Fruit fly (Drosophila melanogaster) whole organism, prepupa: ENCODE results near the gene Snx27.

ENCODE experiments used
- Blimp-1 ChIP-seq: fragments of 200-800 bp; sonication (Bioruptor generic); optimal IDR thresholded peaks from 3 replicates; lab custom pipeline; 2017; ENCODE audit warnings: missing biosample characterization, missing genetic modification characterization, mild to moderate bottlenecking, moderate library complexity, missing genetic modification reagents
- CG10631 ChIP-seq: fragments of 200-800 bp; sonication (Bioruptor generic); optimal IDR thresholded peaks from 2 replicates; lab custom pipeline; 2016; ENCODE audit warnings: missing biosample characterization, missing genetic modification characterization
- CG11294 ChIP-seq: fragments of 200-800 bp; sonication (Bioruptor generic); IDR thresholded peaks from 2 replicates; pipeline ENCODE4 v1.3.6; 2022; ENCODE audit warnings: missing biosample characterization, missing genetic modification characterization
- CG11762 ChIP-seq: fragments of 200-800 bp; sonication (Bioruptor generic); optimal IDR thresholded peaks from 3 replicates; lab custom pipeline; 2016; ENCODE audit warnings: missing biosample characterization, missing genetic modification characterization; ENCODE audit not compliant: insufficient read depth
- CG15336 ChIP-seq: fragments of 200-800 bp; sonication (Bioruptor generic); IDR thresholded peaks from 2 replicates; pipeline ENCODE4 v1.3.6; 2022; ENCODE audit warnings: missing biosample characterization, missing genetic modification characterization
- CG1621 ChIP-seq: fragments of 200-800 bp; sonication (Bioruptor generic); optimal IDR thresholded peaks from 3 replicates; lab custom pipeline; 2018; ENCODE audit warnings: missing biosample characterization, mild to moderate bottlenecking, missing genetic modification characterization
- CG16779 ChIP-seq: fragments of 200-800 bp; sonication (Bioruptor generic); optimal IDR thresholded peaks from 3 replicates; lab custom pipeline; 2017; ENCODE audit warnings: missing biosample characterization, mild to moderate bottlenecking, missing genetic modification characterization
- CG31627 ChIP-seq: fragments of 200-800 bp; sonication (Bioruptor generic); optimal IDR thresholded peaks from 3 replicates; lab custom pipeline; 2016; ENCODE audit warnings: missing biosample characterization, missing genetic modification characterization
- CG34406 ChIP-seq: fragments of 200-800 bp; sonication (Bioruptor generic); optimal IDR thresholded peaks from 3 replicates; lab custom pipeline; 2016; ENCODE audit warnings: missing biosample characterization, missing genetic modification characterization
- CG3919 ChIP-seq: fragments of 200-800 bp; sonication (Bioruptor generic); optimal IDR thresholded peaks from 3 replicates; lab custom pipeline; 2016; ENCODE audit warnings: missing biosample characterization, missing genetic modification characterization
- CG4318 ChIP-seq: fragments of 200-800 bp; sonication (Bioruptor generic); optimal IDR thresholded peaks from 3 replicates; lab custom pipeline; 2017; ENCODE audit warnings: missing biosample characterization, mild to moderate bottlenecking, missing genetic modification characterization
- CG6163 ChIP-seq: fragments of 200-800 bp; sonication (Bioruptor generic); IDR thresholded peaks from 3 replicates; pipeline ENCODE4 v1.3.6; 2022; ENCODE audit warnings: missing biosample characterization, missing genetic modification characterization
- CG6276 ChIP-seq: fragments of 200-800 bp; sonication (Bioruptor generic); optimal IDR thresholded peaks from 2 replicates; lab custom pipeline; 2017; ENCODE audit warnings: missing biosample characterization, mild to moderate bottlenecking, missing genetic modification characterization
- CG6792 ChIP-seq: fragments of 200-800 bp; sonication (Bioruptor generic); optimal IDR thresholded peaks from 3 replicates; lab custom pipeline; 2016; ENCODE audit warnings: missing biosample characterization, missing genetic modification characterization
- CG6854 ChIP-seq: fragments of 200-800 bp; sonication (Bioruptor generic); optimal IDR thresholded peaks from 2 replicates; lab custom pipeline; 2017; ENCODE audit warnings: missing biosample characterization, mild to moderate bottlenecking, missing genetic modification characterization
- CG7368 ChIP-seq: fragments of 200-800 bp; sonication (Bioruptor generic); optimal IDR thresholded peaks from 3 replicates; lab custom pipeline; 2016; ENCODE audit warnings: missing biosample characterization, missing genetic modification characterization
- CG8119 ChIP-seq: fragments of 200-800 bp; sonication (Bioruptor generic); IDR thresholded peaks from 3 replicates; pipeline ENCODE4 v1.3.6; 2022; ENCODE audit warnings: missing biosample characterization, missing genetic modification characterization
- CG8319 ChIP-seq: fragments of 200-800 bp; sonication (Bioruptor generic); optimal IDR thresholded peaks from 3 replicates; lab custom pipeline; 2016; ENCODE audit warnings: missing biosample characterization, missing genetic modification characterization
- CG8632 ChIP-seq: fragments of 200-800 bp; sonication (Bioruptor generic); optimal IDR thresholded peaks from 3 replicates; lab custom pipeline; 2016; ENCODE audit warnings: missing biosample characterization, missing genetic modification characterization
- Eip75B ChIP-seq: fragments of 200-800 bp; sonication (Bioruptor generic); optimal IDR thresholded peaks from 3 replicates; lab custom pipeline; 2016; ENCODE audit warnings: missing biosample characterization, missing genetic modification characterization
- Eip78C ChIP-seq: fragments of 200-800 bp; sonication (Bioruptor generic); peaks from one replicate; lab custom pipeline; 2016; ENCODE audit warnings: missing biosample characterization, missing genetic modification characterization
- Eip93F ChIP-seq: fragments of 200-800 bp; sonication (Bioruptor generic); optimal IDR thresholded peaks from 2 replicates; lab custom pipeline; 2016; ENCODE audit warnings: missing biosample characterization, mild to moderate bottlenecking, missing genetic modification characterization
- Ets21C ChIP-seq: fragments of 200-800 bp; sonication (Bioruptor generic); optimal IDR thresholded peaks from 3 replicates; lab custom pipeline; 2016; ENCODE audit warnings: missing biosample characterization, missing genetic modification characterization
- Ets96B ChIP-seq: fragments of 200-800 bp; optimal IDR thresholded peaks from 2 replicates; lab custom pipeline; 2019; ENCODE audit warnings: missing biosample characterization, mild to moderate bottlenecking, missing genetic modification characterization, moderate library complexity
- Gug ChIP-seq: fragments of 200-800 bp; sonication (Bioruptor generic); IDR thresholded peaks from 2 replicates; pipeline ENCODE4 v1.3.6; 2022; ENCODE audit warnings: missing biosample characterization, missing genetic modification characterization
- Hr4 ChIP-seq: fragments of 200-800 bp; sonication (Bioruptor generic); optimal IDR thresholded peaks from 3 replicates; lab custom pipeline; 2016; ENCODE audit warnings: missing biosample characterization, missing genetic modification characterization
- Met ChIP-seq: fragments of 200-800 bp; sonication (Bioruptor generic); optimal IDR thresholded peaks from 3 replicates; lab custom pipeline; 2016; ENCODE audit warnings: missing biosample characterization, missing genetic modification characterization
- OdsH ChIP-seq: fragments of 200-800 bp; sonication (Bioruptor generic); optimal IDR thresholded peaks from 3 replicates; lab custom pipeline; 2016; ENCODE audit warnings: missing biosample characterization, missing genetic modification characterization
- Smox ChIP-seq: fragments of 200-800 bp; sonication (Bioruptor generic); optimal IDR thresholded peaks from 3 replicates; lab custom pipeline; 2016; ENCODE audit warnings: missing biosample characterization, missing genetic modification characterization
- Sox102F ChIP-seq: fragments of 200-800 bp; sonication (Bioruptor generic); optimal IDR thresholded peaks from 2 replicates; lab custom pipeline; 2016; ENCODE audit warnings: missing biosample characterization, mild to moderate bottlenecking, missing genetic modification characterization
- Sox14 ChIP-seq: fragments of 200-800 bp; sonication (Bioruptor generic); optimal IDR thresholded peaks from 3 replicates; lab custom pipeline; 2016; ENCODE audit warnings: missing biosample characterization, missing genetic modification characterization
- Sox15 ChIP-seq: fragments of 200-800 bp; sonication (Bioruptor generic); optimal IDR thresholded peaks from 3 replicates; lab custom pipeline; 2016; ENCODE audit warnings: missing biosample characterization, missing genetic modification characterization
- achi ChIP-seq: fragments of 200-800 bp; sonication (Bioruptor generic); optimal IDR thresholded peaks from 3 replicates; lab custom pipeline; 2016; ENCODE audit warnings: missing biosample characterization, missing genetic modification characterization
- cyc ChIP-seq: fragments of 200-800 bp; sonication (Bioruptor generic); optimal IDR thresholded peaks from 3 replicates; lab custom pipeline; 2016; ENCODE audit warnings: missing biosample characterization, missing genetic modification characterization
- esn ChIP-seq: fragments of 200-800 bp; sonication (Bioruptor generic); optimal IDR thresholded peaks from 2 replicates; lab custom pipeline; 2016; ENCODE audit warnings: missing biosample characterization, mild to moderate bottlenecking, missing genetic modification characterization, moderate library complexity
- fd59A ChIP-seq: fragments of 200-800 bp; sonication (Bioruptor generic); optimal IDR thresholded peaks from 2 replicates; lab custom pipeline; 2017; ENCODE audit warnings: missing biosample characterization, mild to moderate bottlenecking, missing genetic modification characterization, missing genetic modification reagents
- lz ChIP-seq: fragments of 200-800 bp; sonication (Bioruptor generic); optimal IDR thresholded peaks from 3 replicates; lab custom pipeline; 2016; ENCODE audit warnings: missing biosample characterization, missing genetic modification characterization
- pdm3 ChIP-seq: fragments of 200-800 bp; sonication (Bioruptor generic); optimal IDR thresholded peaks from 3 replicates; lab custom pipeline; 2016; ENCODE audit warnings: missing biosample characterization, missing genetic modification characterization
- salr ChIP-seq, 2 experiments: fragments of 200-800 bp; sonication (Bioruptor generic); optimal IDR thresholded peaks; 3 replicates each; lab custom pipeline; 2016 to 2018; ENCODE audit warnings: missing biosample characterization in 2 of 2, missing genetic modification characterization in 2 of 2, mild to moderate bottlenecking in 1 of 2
- spab ChIP-seq: fragments of 200-800 bp; sonication (Bioruptor generic); optimal IDR thresholded peaks from 2 replicates; lab custom pipeline; 2017; ENCODE audit warnings: missing biosample characterization, mild to moderate bottlenecking, missing genetic modification characterization, missing genetic modification reagents
- svp ChIP-seq: fragments of 200-800 bp; sonication (Bioruptor generic); peaks from one replicate; lab custom pipeline; 2016; ENCODE audit warnings: missing biosample characterization, missing genetic modification characterization

The Snx27 gene

dm6 chrX:5717741-5718475 lies 19.9 kb downstream of the Snx27 start, which contains the start of gene CG33080 (continued):
- TF ChIP-seq pdm3 (GFP tag; lab: Kevin White, UChicago) (peak; percentile 26), fd59A (GFP tag; lab: Kevin White, UChicago) (no peak), CG31627 (GFP tag; lab: Kevin White, UChicago) (peak; percentile 28), lz (GFP tag; lab: Kevin White, UChicago) (peak; percentile 0), achi (GFP tag; lab: Kevin White, UChicago) (peak; percentile 15)

- TF ChIP-seq CG6163: no peak
- no peak for TF ChIP-seq CG31627 (GFP tag; lab: Kevin White, UChicago)
- TF ChIP-seq CG10631 (GFP tag; lab: Kevin White, UChicago): no peak
- TF ChIP-seq fd59A (GFP tag; lab: Kevin White, UChicago): no peak
- no peak for TF ChIP-seq pdm3 (GFP tag; lab: Kevin White, UChicago)
- no peak for TF ChIP-seq CG34406 (GFP tag; lab: Kevin White, UChicago)
- peak; percentile 66 for TF ChIP-seq svp (GFP tag; lab: Kevin White, UChicago)
- no peak for TF ChIP-seq Eip75B (GFP tag; lab: Kevin White, UChicago)
- peak; percentile 14 for TF ChIP-seq Sox102F (GFP tag; lab: Kevin White, UChicago)
- TF ChIP-seq CG16779 (tag; lab: Kevin White, UChicago): no peak
- TF ChIP-seq CG11762 (GFP tag; lab: Kevin White, UChicago): no peak
- TF ChIP-seq CG11294 (GFP tag; lab: Robert Waterston, UW): no peak
- no peak for TF ChIP-seq Sox15
- no peak for TF ChIP-seq spab (GFP tag; lab: Kevin White, UChicago)
- no peak for TF ChIP-seq Ets21C (GFP tag; lab: Kevin White, UChicago)
- TF ChIP-seq Sox14 (GFP tag; lab: Kevin White, UChicago): no peak
- no peak for TF ChIP-seq CG8319 (GFP tag; lab: Kevin White, UChicago)
- no peak for TF ChIP-seq CG6792
- no peak for TF ChIP-seq Blimp-1 (GFP tag; lab: Kevin White, UChicago)
- TF ChIP-seq CG8119 (GFP tag; lab: Robert Waterston, UW): 0 out of 3 replicates have a peak, but pooled peaks have one; percentile 21
- TF ChIP-seq CG8632: no peak
- no peak for TF ChIP-seq lz (GFP tag; lab: Kevin White, UChicago)
- peak; percentile 52 for TF ChIP-seq Eip78C
- no peak for TF ChIP-seq Met (GFP tag; lab: Kevin White, UChicago)
- no peak for TF ChIP-seq cyc (GFP tag; lab: Kevin White, UChicago)
- TF ChIP-seq Eip93F (GFP tag; lab: Kevin White, UChicago): no peak
- TF ChIP-seq CG15336 (GFP tag; lab: Robert Waterston, UW): 0 out of 2 replicates have a peak, but pooled peaks have one; percentile 31
- no peak for TF ChIP-seq CG1621 (tag; lab: Kevin White, UChicago)
- TF ChIP-seq Ets96B (tag; lab: Kevin White, UChicago): no peak
- no peak for TF ChIP-seq CG7368 (GFP tag; lab: Kevin White, UChicago)
- no peak for TF ChIP-seq OdsH (GFP tag; lab: Kevin White, UChicago)
- TF ChIP-seq CG3919 (GFP tag; lab: Kevin White, UChicago): no peak
- TF ChIP-seq Gug (GFP tag; lab: Robert Waterston, UW): no peak
- peak; percentile 1 for TF ChIP-seq Hr4 (GFP tag; lab: Kevin White, UChicago)
- TF ChIP-seq CG6854 (GFP tag; lab: Kevin White, UChicago): no peak
- no peak for TF ChIP-seq CG6276 (GFP tag; lab: Kevin White, UChicago)
- no peak for TF ChIP-seq CG4318 (GFP tag; lab: Kevin White, UChicago)
- no peak for TF ChIP-seq salr (GFP tag; optimal IDR thresholded peaks at IDR 0.05; lab: Kevin White, UChicago)
- TF ChIP-seq Smox (GFP tag; lab: Kevin White, UChicago): no peak
- peak; percentile 34 for TF ChIP-seq esn
Observed at dm6 chrX:5715455-5716227, 22.2 kb downstream of the Snx27 start.
